Fruit fly (Drosophila melanogaster) whole organism, embryonic: ENCODE results near the gene Arl8.

Experiments used
- CG12071 ChIP-seq: fragments of 200-800 bp; sonication (Bioruptor generic); optimal IDR thresholded peaks from 3 replicates; lab custom pipeline; 2018; ENCODE audit warnings: missing biosample characterization, mild to moderate bottlenecking, missing genetic modification characterization
- CG2202 ChIP-seq: fragments of 200-800 bp; sonication (Bioruptor generic); optimal IDR thresholded peaks from 2 replicates; lab custom pipeline; 2018; ENCODE audit warnings: missing biosample characterization, mild to moderate bottlenecking, missing genetic modification characterization
- Lpt ChIP-seq: fragments of >200 bp; optimal IDR thresholded peaks from 2 replicates; lab custom pipeline; 2018; ENCODE audit warnings: missing biosample characterization, missing genetic modification characterization
- hkb ChIP-seq, 2 experiments: fragments of 200-800 bp in 1 of 2; fragments of >200 bp in 1 of 2; sonication (Bioruptor generic) in 1 of 2; IDR thresholded peaks in 1 of 2; optimal IDR thresholded peaks in 1 of 2; 2 replicates each; pipeline versions ENCODE4 v1.3.6 to Lab custom; 2017 to 2022; ENCODE audit warnings: missing biosample characterization in 1 of 2, missing genetic modification characterization in 1 of 2
- kni ChIP-seq: fragments of 200-800 bp; sonication (Bioruptor generic); optimal IDR thresholded peaks from 3 replicates; lab custom pipeline; 2017; ENCODE audit warnings: mild to moderate bottlenecking, missing biosample characterization, missing genetic modification reagents, missing genetic modification characterization
- phol ChIP-seq: fragments of 200-800 bp; sonication (Bioruptor generic); optimal IDR thresholded peaks from 3 replicates; lab custom pipeline; 2018; ENCODE audit warnings: missing biosample characterization, mild to moderate bottlenecking, missing genetic modification characterization, moderate library complexity
- sisA ChIP-seq: fragments of 200-800 bp; sonication (Bioruptor generic); IDR thresholded peaks from 2 replicates; pipeline ENCODE4 v1.3.6; 2022; ENCODE audit warnings: missing biosample characterization, missing genetic modification characterization
- trh ChIP-seq: fragments of 200-800 bp; sonication (Bioruptor generic); optimal IDR thresholded peaks from 2 replicates; lab custom pipeline; 2016; ENCODE audit warnings: missing biosample characterization, missing genetic modification characterization

DNA sequence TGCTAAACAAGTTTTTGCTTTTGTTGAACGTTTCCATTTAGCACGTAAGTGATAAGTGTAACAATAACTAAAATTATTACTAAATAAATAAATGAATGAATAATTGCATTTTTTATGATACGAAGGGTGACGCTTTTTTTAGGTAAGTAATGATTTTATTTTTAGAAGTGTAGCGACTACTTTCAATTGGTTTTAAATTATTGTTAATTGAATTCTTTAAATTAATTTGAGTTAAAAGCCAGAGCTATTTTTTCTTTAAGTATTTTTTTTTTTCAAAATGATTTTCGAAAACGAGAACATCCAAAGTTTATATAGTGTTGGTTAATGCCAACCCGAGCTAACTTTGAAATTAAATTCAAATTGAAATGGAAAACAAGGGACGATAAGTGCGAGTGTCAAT is 39.5 kb upstream of the Arl8 start, which contains the start of gene CG7910:
- TF ChIP-seq CG12071 (no peak), Lpt (GFP tag; lab: Kevin White, UChicago) (no peak), kni (GFP tag; lab: Kevin White, UChicago) (no peak), sisA (no peak), CG2202 (tag; lab: Kevin White, UChicago) (no peak), phol (tag; lab: Kevin White, UChicago) (no peak), trh (GFP tag; lab: Kevin White, UChicago) (no peak), hkb (optimal IDR thresholded peaks at IDR 0.05; lab: Kevin White, UChicago) (no peak), hkb (GFP tag; IDR thresholded peaks at IDR 0.05; lab: Robert Waterston, UW) (no peak)
